Fruit fly (Drosophila melanogaster) Kc167 (cell line): ENCODE measurements around the gene CG42673.

Source experiments
- Myc ChIP-seq: fragments of >200 bp; optimal IDR thresholded peaks from 2 replicates; lab custom pipeline; 2017; ENCODE audit warnings: missing external identifiers
- Sin3A ChIP-seq: fragments of >200 bp; optimal IDR thresholded peaks from 2 replicates; lab custom pipeline; 2018; ENCODE audit warnings: missing external identifiers
- h ChIP-seq: fragments of >200 bp; optimal IDR thresholded peaks from 3 replicates; lab custom pipeline; 2018; ENCODE audit warnings: missing external identifiers
- insv ChIP-seq: fragments of >200 bp; optimal IDR thresholded peaks from 3 replicates; lab custom pipeline; 2018; ENCODE audit warnings: missing external identifiers
- psq ChIP-seq: fragments of >200 bp; optimal IDR thresholded peaks from 2 replicates; lab custom pipeline; 2017; ENCODE audit warnings: missing external identifiers
- ttk ChIP-seq: sonication (Bioruptor generic); optimal IDR thresholded peaks from 2 replicates; lab custom pipeline; 2017; ENCODE audit warnings: missing external identifiers

The CG42673 gene

DNA sequence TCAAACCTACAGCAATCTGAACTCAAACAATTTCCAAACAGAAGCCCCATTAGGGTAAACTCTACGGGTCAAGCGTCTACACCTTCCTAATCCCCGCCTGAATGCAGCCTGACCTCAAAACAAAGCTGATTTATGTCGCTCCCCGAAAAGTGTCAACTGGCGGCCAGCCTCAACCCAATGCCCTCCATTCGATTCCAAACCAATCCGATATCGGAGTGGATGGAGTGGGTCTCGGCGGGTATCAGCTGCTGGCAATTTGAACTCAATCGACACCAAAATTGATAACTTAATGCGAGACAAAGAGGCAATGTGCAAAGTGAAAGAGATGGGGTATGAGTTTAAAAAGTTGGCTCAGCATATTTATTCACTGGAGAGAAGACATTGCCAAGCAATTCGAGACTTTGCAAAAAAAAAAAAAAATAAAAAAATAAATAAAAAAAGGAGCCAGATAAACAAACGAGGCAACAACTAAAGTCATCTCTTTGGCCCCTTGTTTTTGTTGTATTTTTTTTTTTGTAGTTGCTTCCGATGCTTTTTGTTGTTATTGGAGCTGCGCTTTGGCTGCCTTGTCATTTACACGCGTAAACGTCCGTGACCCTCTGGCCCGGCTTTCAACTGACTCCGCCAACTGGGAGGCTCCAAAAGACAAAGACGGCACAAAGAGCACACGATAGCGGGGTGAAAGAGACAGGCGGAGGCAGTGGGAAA lies 4.0 kb downstream of the CG42673 start:
- TF ChIP-seq psq (lab: Kevin White, UChicago) (no peak), Myc (no peak), ttk (lab: Kevin White, UChicago) (no peak), insv (no peak), h (no peak), Sin3A (lab: Kevin White, UChicago) (no peak)

DNA sequence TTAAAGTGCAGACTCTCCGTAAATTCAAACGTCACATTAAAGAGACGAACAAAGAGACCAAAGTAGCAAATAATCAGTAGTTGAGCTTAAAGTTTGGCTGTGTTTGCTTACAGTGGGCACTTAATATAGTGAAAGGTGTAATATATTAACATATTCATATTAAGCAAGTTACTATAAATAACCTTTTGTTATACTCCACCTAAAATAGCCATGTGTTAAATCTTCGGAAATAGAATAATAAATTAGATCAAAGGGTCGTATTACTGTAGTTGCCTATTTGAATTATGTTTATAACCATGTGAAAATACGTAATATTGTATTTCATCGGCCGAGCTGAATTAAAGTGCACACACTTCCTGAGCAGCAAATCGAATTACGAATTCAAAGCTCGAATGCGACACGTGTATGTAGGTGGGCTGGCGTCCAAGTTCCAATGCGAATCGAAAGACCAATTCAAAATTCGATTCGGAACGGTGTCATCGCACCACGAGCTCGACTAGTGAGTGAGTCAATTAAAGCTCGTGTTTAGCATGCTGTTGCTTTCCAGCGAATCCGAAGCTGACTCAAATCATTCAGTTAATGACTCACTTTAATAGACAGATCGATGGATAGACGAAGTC lies 5.3 kb downstream of the CG42673 start:
- TF ChIP-seq h = no peak
- TF ChIP-seq insv = no peak
- no peak for TF ChIP-seq psq (lab: Kevin White, UChicago)
- TF ChIP-seq ttk (lab: Kevin White, UChicago) = no peak
- TF ChIP-seq Sin3A (lab: Kevin White, UChicago) = no peak
- TF ChIP-seq Myc = no peak

DNA sequence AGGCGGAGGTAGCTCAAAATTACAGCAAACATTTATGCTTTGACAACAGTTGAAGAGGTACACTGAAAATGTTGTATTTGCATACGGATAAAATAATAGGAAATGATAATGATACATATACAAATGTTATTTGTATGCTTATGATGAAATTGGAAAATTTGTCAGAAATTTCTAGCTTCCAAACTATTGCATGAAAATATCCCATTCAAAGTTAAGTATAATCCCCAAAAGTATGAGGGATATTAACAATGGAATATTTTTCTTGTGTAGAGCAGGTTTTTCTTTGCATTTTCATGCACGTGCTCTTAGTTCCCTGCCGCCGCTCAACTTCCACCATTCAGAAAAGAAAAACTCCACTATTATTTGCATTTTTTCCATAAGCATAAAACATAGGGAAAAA lies 8.0 kb downstream of the CG42673 start:
- no peak for TF ChIP-seq ttk (lab: Kevin White, UChicago)
- no peak for TF ChIP-seq Sin3A (lab: Kevin White, UChicago)
- TF ChIP-seq psq (lab: Kevin White, UChicago) = no peak
- no peak for TF ChIP-seq h
- no peak for TF ChIP-seq insv
- TF ChIP-seq Myc = no peak

DNA sequence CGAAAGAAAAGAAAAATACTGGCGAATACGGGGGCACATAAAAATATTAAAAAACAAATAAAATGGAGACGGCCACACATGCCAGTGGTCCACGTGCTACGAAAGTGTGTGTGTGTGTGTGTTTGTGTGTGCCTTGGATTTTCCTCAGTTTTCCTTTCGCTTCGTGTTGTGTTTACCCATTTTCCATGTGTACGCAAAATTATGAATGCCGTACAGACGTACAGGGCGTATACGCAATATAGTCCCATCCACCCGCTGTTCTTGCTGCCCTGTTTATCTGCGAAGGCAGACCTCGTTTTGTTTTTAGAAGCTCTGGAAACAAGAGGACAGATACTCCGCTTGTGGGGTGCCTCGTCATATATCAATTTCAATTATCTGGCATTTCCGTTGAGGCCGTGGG lies 9.6 kb downstream of the CG42673 start:
- TF ChIP-seq Myc (no peak), Sin3A (lab: Kevin White, UChicago) (no peak), h (no peak), psq (lab: Kevin White, UChicago) (no peak), insv (no peak), ttk (lab: Kevin White, UChicago) (no peak)

DNA sequence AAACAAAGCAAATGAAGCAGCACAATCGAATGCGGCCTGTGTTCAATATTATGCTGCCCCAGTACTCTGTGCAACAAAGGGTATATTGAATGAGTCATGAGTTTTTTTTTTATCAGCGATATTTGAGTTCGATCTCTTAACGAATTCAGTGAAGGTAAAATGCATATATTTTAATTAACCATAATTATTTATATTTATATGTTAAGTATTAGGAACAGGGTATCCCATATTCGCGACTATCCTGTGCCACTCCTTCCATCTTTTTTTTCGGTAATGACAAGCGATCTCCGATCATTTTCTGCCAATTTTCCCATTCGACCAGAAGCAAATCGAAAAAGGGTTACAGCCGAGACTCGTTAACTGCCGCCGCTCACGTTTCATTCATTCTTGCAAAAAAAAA lies 12.0 kb downstream of the CG42673 start:
- TF ChIP-seq insv = no peak
- no peak for TF ChIP-seq psq (lab: Kevin White, UChicago)
- TF ChIP-seq Myc = no peak
- no peak for TF ChIP-seq ttk (lab: Kevin White, UChicago)
- no peak for TF ChIP-seq Sin3A (lab: Kevin White, UChicago)
- no peak for TF ChIP-seq h

DNA sequence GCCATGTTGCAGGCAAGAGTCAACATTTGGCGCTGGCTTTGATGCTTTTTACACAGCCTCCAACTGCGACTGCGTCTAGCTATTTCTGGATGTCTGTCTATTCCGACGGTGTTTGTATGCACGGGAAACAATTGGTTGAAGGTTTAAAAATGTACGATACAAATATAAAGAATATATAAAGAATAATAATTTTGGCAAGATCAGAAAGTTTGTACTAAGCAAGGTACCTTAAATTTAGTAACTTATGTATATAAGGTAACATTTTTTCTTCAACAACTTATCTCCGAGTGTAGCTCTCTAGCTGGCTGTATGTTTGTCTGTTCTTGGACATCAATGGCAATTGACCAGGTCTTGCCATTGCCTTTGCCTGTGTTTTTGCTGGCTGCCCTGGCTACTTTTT lies 19.8 kb downstream of the CG42673 start:
- TF ChIP-seq Myc (no peak), h (no peak), ttk (lab: Kevin White, UChicago) (no peak), psq (lab: Kevin White, UChicago) (no peak), Sin3A (lab: Kevin White, UChicago) (no peak), insv (no peak)

DNA sequence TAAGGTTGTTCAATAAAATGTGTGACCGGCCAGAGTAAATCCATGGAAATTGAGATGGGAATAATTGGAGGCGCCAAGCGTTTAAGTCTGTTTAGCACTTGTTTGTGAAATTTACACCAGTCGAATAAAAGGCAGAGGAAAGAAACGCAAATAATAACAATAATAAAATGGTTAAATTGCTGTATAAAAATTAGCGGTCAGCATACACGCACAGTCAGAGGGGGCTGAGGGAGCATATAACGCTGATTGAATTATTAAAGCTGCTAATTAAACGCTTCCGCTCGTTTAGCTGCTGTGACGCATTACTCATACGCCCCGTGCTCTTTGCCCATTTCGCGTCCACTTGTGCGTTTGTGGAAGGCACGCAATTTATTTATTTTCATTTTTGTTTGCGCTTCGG lies 20.7 kb downstream of the CG42673 start:
- TF ChIP-seq h (no peak), psq (lab: Kevin White, UChicago) (no peak), ttk (lab: Kevin White, UChicago) (no peak), Sin3A (lab: Kevin White, UChicago) (no peak), Myc (no peak), insv (no peak)

DNA sequence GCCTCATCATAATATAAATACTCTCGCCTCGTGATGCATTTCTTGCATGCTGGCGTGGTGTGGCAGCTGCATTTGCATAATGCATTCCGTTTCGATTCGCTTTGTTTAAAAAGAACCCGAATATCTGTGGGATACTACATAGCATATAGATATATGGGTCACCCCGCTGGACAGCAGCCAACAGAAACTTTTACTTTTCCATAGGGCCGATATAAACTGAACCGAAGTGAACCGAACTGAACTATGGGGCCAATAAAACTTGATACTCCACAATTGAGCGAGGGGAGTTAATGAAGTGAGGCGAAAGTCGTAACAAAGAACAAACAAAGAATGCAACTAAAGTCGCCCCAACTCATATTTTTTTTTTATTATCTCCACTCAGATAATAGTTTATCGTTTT lies 22.2 kb downstream of the CG42673 start:
- TF ChIP-seq psq (lab: Kevin White, UChicago) (no peak), ttk (lab: Kevin White, UChicago) (no peak), Myc (no peak), insv (no peak), Sin3A (lab: Kevin White, UChicago) (no peak), h (no peak)

DNA sequence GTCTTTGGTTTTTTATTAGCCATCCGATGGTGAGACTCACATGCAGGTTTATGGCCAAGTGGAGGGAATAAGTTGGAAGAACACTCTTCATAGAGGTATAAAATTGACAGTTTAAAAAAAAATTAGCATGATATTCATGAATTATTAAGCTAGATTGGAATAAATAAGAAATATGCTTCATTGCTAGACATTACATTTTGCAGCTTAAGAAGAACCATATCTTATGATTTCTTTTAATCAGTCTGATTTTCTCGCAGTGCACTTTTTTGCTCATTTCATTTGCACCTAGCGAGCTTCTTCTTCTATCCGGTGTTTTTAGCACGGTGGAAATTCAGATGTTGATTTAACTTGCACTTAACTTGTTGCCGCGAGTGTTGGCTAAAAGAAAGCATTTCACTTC lies 22.8 kb downstream of the CG42673 start:
- TF ChIP-seq psq (lab: Kevin White, UChicago) = no peak
- TF ChIP-seq ttk (lab: Kevin White, UChicago) = no peak
- no peak for TF ChIP-seq Myc
- TF ChIP-seq h = no peak

DNA sequence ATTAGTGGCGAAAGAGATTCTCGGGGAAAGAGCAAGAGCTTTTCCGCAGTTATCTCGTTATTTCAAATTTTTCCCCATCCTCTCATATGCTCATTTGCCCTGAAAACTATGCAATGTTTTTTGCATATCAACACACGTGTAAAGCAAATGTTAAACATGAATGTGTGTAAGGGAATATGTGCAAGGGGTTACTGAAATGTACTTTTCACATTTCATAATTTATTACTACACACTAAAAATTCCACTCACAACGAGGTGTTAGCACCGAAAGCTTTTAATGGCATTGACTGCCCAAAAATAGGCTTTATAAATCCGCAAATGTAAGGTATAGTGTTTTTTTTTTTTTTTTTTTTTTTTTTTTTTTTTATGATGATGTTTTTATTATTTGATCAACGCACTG lies 24.6 kb downstream of the CG42673 start:
- TF ChIP-seq Sin3A (lab: Kevin White, UChicago) = no peak
- no peak for TF ChIP-seq Myc
- TF ChIP-seq h = no peak
- TF ChIP-seq psq (lab: Kevin White, UChicago) = no peak
- no peak for TF ChIP-seq insv
- TF ChIP-seq ttk (lab: Kevin White, UChicago) = no peak

DNA sequence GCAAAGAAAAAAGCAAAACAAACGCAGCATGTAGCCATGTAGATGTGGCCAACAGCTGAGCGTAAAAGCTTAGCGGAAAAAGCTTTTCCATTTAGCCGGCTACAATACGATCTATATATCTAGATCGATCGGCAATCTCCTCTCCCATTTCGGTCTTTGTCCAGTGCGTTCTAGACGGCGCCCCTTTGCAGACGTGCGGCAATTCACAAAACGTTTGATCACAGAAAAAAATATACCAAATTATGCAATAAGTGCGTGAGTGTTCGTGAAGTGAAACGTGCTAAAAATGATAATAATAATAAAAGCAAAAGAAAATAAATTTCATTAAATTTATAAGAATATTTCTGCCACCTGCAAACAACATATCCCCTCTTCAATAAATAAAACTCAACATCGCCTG lies 36.4 kb downstream of the CG42673 start:
- no peak for TF ChIP-seq Myc
- TF ChIP-seq psq (lab: Kevin White, UChicago) = no peak
- no peak for TF ChIP-seq h

DNA sequence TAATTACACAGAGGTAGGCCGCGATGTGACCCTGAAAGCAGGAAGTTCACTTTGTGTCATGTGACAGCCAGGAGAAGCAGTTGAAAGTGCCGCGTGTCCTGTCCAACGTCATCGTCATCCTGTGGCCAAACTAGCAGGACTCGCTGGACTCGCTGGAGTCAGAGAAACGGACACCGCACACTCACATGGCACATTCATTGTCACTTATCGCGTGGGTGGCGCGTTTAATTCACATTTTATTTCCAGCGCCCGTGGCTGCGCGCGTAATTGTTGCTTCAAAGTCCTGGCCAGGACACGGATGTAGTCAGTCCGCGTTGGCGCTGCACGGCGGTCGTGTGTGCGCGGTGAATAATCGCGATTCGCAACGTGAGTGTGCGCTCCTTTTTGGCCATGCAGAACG lies 50.4 kb downstream of the CG42673 start, which contains the start of gene Tmc:
Gene Tmc, plus strand, starts transcription at position 301 of the 400 bp plus-strand sequence.
- no peak for TF ChIP-seq Myc
- TF ChIP-seq psq (lab: Kevin White, UChicago) = no peak
- no peak for TF ChIP-seq insv
- TF ChIP-seq h = no peak

DNA sequence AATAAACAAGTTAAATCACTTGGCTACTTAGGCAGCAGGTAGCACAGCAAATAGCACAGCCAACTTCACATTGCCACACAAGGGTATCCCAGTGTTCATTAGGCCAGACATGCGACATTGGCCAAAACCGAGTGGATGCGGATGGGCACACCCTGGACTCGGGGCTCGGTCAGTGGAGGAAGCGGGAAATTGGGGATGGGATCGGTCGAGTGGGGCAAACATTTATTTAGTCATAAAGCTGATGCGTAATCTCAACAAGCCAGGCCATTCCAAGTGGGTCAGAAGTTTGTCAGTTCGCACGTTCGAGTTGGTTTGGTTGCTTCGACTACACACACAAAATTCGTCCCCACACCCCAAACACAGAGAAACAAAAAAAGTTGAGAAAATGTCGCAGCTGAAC lies 51.7 kb downstream of the CG42673 start, which contains the start of gene CG3222:
Gene CG3222, plus strand, starts transcription at position 301 of the 400 bp plus-strand sequence.
- TF ChIP-seq Sin3A (lab: Kevin White, UChicago) (no peak), ttk (lab: Kevin White, UChicago) (no peak), psq (lab: Kevin White, UChicago) (no peak), insv (no peak), Myc (no peak), h (no peak)
